Worm (Caenorhabditis elegans) whole organism, L1 larva: ENCODE measurements around the gene F32H5.1.

Experiments used
- C04F5.9 ChIP-seq: sonication (generic microtip); optimal IDR thresholded peaks from 2 replicates; lab custom pipeline; 2016; ENCODE audit warnings: missing genetic modification characterization, missing compliant biosample characterization
- C16A3.4 ChIP-seq: fragments of 150-350 bp; optimal IDR thresholded peaks from 2 replicates; lab custom pipeline; 2014; ENCODE audit warnings: missing biosample characterization, missing genetic modification characterization
- C34B4.2 ChIP-seq: sonication (generic microtip); optimal IDR thresholded peaks from 2 replicates; lab custom pipeline; 2017; ENCODE audit warnings: mild to moderate bottlenecking, missing genetic modification characterization, missing compliant biosample characterization
- F16B12.6 ChIP-seq: fragments of 150-350 bp; optimal IDR thresholded peaks from 2 replicates; lab custom pipeline; 2014; ENCODE audit warnings: missing biosample characterization, missing genetic modification characterization
- aha-1 ChIP-seq: fragments of 150-350 bp; optimal IDR thresholded peaks from 2 replicates; lab custom pipeline; 2014; ENCODE audit warnings: missing biosample characterization, missing genetic modification characterization
- ama-1 ChIP-seq: fragments of 150-350 bp; optimal IDR thresholded peaks from 2 replicates; lab custom pipeline; 2014
- ceh-63 ChIP-seq: fragments of 200-800 bp; sonication (Bioruptor generic); optimal IDR thresholded peaks from 2 replicates; lab custom pipeline; 2018; ENCODE audit warnings: mild to moderate bottlenecking, missing genetic modification characterization, missing compliant biosample characterization
- ceh-82 ChIP-seq, 3 experiments: fragments of 150-350 bp in 1 of 3; sonication (generic microtip) in 2 of 3; optimal IDR thresholded peaks; 2 replicates each; lab custom pipeline; 2014 to 2017; ENCODE audit warnings: missing biosample characterization in 3 of 3, missing genetic modification characterization in 3 of 3
- ceh-88 ChIP-seq: fragments of 200-800 bp; sonication (Bioruptor generic); IDR thresholded peaks from 2 replicates; pipeline ENCODE4 v1.3.6; 2022; ENCODE audit warnings: missing genetic modification characterization, missing compliant biosample characterization
- ceh-90 ChIP-seq: sonication (generic microtip); optimal IDR thresholded peaks from 2 replicates; lab custom pipeline; 2016; ENCODE audit warnings: missing genetic modification characterization, missing compliant biosample characterization
- ces-1 ChIP-seq: fragments of 150-350 bp; optimal IDR thresholded peaks from 2 replicates; lab custom pipeline; 2014; ENCODE audit warnings: missing biosample characterization, missing genetic modification reagents, missing genetic modification characterization
- dpl-1 ChIP-seq, 3 experiments: fragments of 150-350 bp in 2 of 3; sonication (generic microtip) in 1 of 3; optimal IDR thresholded peaks; 2 replicates each; lab custom pipeline; 2014 to 2017; ENCODE audit warnings: missing biosample characterization in 3 of 3, missing genetic modification characterization in 3 of 3, missing genetic modification reagents in 3 of 3
- efl-1 ChIP-seq, 4 experiments: fragments of 150-350 bp; optimal IDR thresholded peaks in 3 of 4; peaks in 1 of 4; 1 replicate in 1 of 4; 2 replicates in 3 of 4; lab custom pipeline; 2014; ENCODE audit warnings: missing biosample characterization in 2 of 4, missing genetic modification characterization in 2 of 4, missing genetic modification reagents in 2 of 4
- efl-3 ChIP-seq: fragments of 200-800 bp; sonication (Bioruptor generic); optimal IDR thresholded peaks from 2 replicates; lab custom pipeline; 2018; ENCODE audit warnings: mild to moderate bottlenecking, missing genetic modification characterization, missing compliant biosample characterization
- egl-13 ChIP-seq: sonication (generic microtip); optimal IDR thresholded peaks from 2 replicates; lab custom pipeline; 2016; ENCODE audit warnings: missing genotype, missing genetic modification reagents, missing genetic modification characterization, missing compliant biosample characterization
- elt-2 ChIP-seq: sonication (generic microtip); optimal IDR thresholded peaks from 2 replicates; lab custom pipeline; 2016; ENCODE audit warnings: missing genetic modification characterization, mild to moderate bottlenecking, inconsistent platforms, missing compliant biosample characterization, missing genetic modification reagents
- fkh-10 ChIP-seq: sonication (generic microtip); optimal IDR thresholded peaks from 2 replicates; lab custom pipeline; 2017; ENCODE audit warnings: missing biosample characterization, missing genetic modification reagents, missing genetic modification characterization
- fkh-8 ChIP-seq: sonication (generic microtip); optimal IDR thresholded peaks from 2 replicates; lab custom pipeline; 2016; ENCODE audit warnings: mild to moderate bottlenecking, missing genetic modification characterization, missing compliant biosample characterization
- grh-1 ChIP-seq: fragments of 200-800 bp; sonication (Bioruptor generic); IDR thresholded peaks from 2 replicates; pipeline ENCODE4 v1.3.6; 2022; ENCODE audit warnings: missing genetic modification reagents, missing genetic modification characterization, missing compliant biosample characterization
- hlh-17 ChIP-seq: fragments of 200-800 bp; sonication (Bioruptor generic); optimal IDR thresholded peaks from 2 replicates; lab custom pipeline; 2018; ENCODE audit warnings: missing genetic modification characterization, mild to moderate bottlenecking, missing compliant biosample characterization, moderate library complexity, borderline replicate concordance
- hlh-4 ChIP-seq: sonication (generic microtip); optimal IDR thresholded peaks from 2 replicates; lab custom pipeline; 2016; ENCODE audit warnings: mild to moderate bottlenecking, missing genetic modification characterization, missing compliant biosample characterization
- hpl-2 ChIP-seq: fragments of 150-350 bp; optimal IDR thresholded peaks from 2 replicates; lab custom pipeline; 2014; ENCODE audit warnings: missing biosample characterization, missing genetic modification reagents, missing genetic modification characterization
- isw-1 ChIP-seq: fragments of 200-800 bp; sonication (Bioruptor generic); IDR thresholded peaks from 2 replicates; pipeline ENCODE4 v1.3.6; 2022; ENCODE audit warnings: missing genetic modification characterization, missing compliant biosample characterization
- jun-1 ChIP-seq: fragments of 150-350 bp; optimal IDR thresholded peaks from 2 replicates; lab custom pipeline; 2014; ENCODE audit warnings: missing biosample characterization, missing genetic modification reagents, missing genetic modification characterization
- lin-15B ChIP-seq: fragments of 150-350 bp; sonication (generic microtip); optimal IDR thresholded peaks from 3 replicates; lab custom pipeline; 2014; ENCODE audit warnings: missing biosample characterization, missing genetic modification characterization
- lin-39 ChIP-seq: fragments of 150-350 bp; optimal IDR thresholded peaks from 2 replicates; lab custom pipeline; 2014; ENCODE audit warnings: missing biosample characterization, missing genetic modification reagents, missing genetic modification characterization
- lir-3 ChIP-seq: sonication (generic microtip); optimal IDR thresholded peaks from 2 replicates; lab custom pipeline; 2016; ENCODE audit warnings: mild to moderate bottlenecking, missing genetic modification characterization, moderate library complexity, missing compliant biosample characterization; ENCODE audit not compliant: poor library complexity
- lsy-2 ChIP-seq, 2 experiments: fragments of 150-350 bp; optimal IDR thresholded peaks; 2 replicates each; lab custom pipeline; 2014; ENCODE audit warnings: missing biosample characterization in 2 of 2, missing genetic modification characterization in 2 of 2
- mab-9 ChIP-seq: fragments of 200-800 bp; sonication (Bioruptor generic); IDR thresholded peaks from 2 replicates; pipeline ENCODE4 v1.3.6; 2022; ENCODE audit warnings: missing genetic modification reagents, missing genetic modification characterization, missing compliant biosample characterization
- mdl-1 ChIP-seq, 2 experiments: fragments of 150-350 bp; optimal IDR thresholded peaks; 2 replicates each; lab custom pipeline; 2014 to 2017; ENCODE audit warnings: missing biosample characterization in 2 of 2, missing genetic modification characterization in 2 of 2, inconsistent platforms in 1 of 2
- nhr-11 ChIP-seq: fragments of 150-350 bp; optimal IDR thresholded peaks from 2 replicates; lab custom pipeline; 2014; ENCODE audit warnings: missing biosample characterization, missing genetic modification characterization
- nhr-76 ChIP-seq: sonication (generic microtip); optimal IDR thresholded peaks from 2 replicates; lab custom pipeline; 2017; ENCODE audit warnings: missing biosample characterization, missing genetic modification characterization
- nhr-77 ChIP-seq: fragments of 150-350 bp; optimal IDR thresholded peaks from 2 replicates; lab custom pipeline; 2014; ENCODE audit warnings: missing biosample characterization, missing genetic modification characterization
- nhr-84 ChIP-seq: sonication (generic microtip); optimal IDR thresholded peaks from 2 replicates; lab custom pipeline; 2017; ENCODE audit warnings: missing biosample characterization, missing genetic modification characterization
- nhr-85 ChIP-seq: sonication (generic microtip); peaks from one replicate; lab custom pipeline; 2016; ENCODE audit warnings: missing genetic modification characterization, inconsistent platforms, missing compliant biosample characterization
- nhr-90 ChIP-seq: sonication (generic microtip); optimal IDR thresholded peaks from 2 replicates; lab custom pipeline; 2016; ENCODE audit warnings: mild to moderate bottlenecking, missing genetic modification characterization, missing compliant biosample characterization; ENCODE audit not compliant: poor library complexity
- pag-3 ChIP-seq: sonication (generic microtip); optimal IDR thresholded peaks from 2 replicates; lab custom pipeline; 2017; ENCODE audit warnings: missing genetic modification characterization, mild to moderate bottlenecking, missing compliant biosample characterization, antibody characterized with exemption, borderline replicate concordance; ENCODE audit not compliant: insufficient read depth
- pax-3 ChIP-seq: fragments of 200-800 bp; sonication (Bioruptor generic); optimal IDR thresholded peaks from 2 replicates; lab custom pipeline; 2018; ENCODE audit warnings: mild to moderate bottlenecking, missing genetic modification characterization, moderate library complexity, missing compliant biosample characterization
- pqm-1 ChIP-seq: sonication (generic microtip); optimal IDR thresholded peaks from 3 replicates; lab custom pipeline; 2017; ENCODE audit warnings: missing biosample characterization, missing genetic modification characterization
- rnt-1 ChIP-seq: sonication (generic microtip); optimal IDR thresholded peaks from 2 replicates; lab custom pipeline; 2016; ENCODE audit warnings: mild to moderate bottlenecking, missing genetic modification characterization, moderate library complexity, missing compliant biosample characterization
- sptf-1 ChIP-seq: fragments of 150-350 bp; optimal IDR thresholded peaks from 2 replicates; lab custom pipeline; 2014; ENCODE audit warnings: missing biosample characterization, missing genetic modification characterization
- sup-37 ChIP-seq: fragments of 200-800 bp; sonication (Bioruptor generic); optimal IDR thresholded peaks from 2 replicates; lab custom pipeline; 2018; ENCODE audit warnings: mild to moderate bottlenecking, missing genetic modification characterization, missing compliant biosample characterization
- tbx-2 ChIP-seq: sonication (generic microtip); optimal IDR thresholded peaks from 2 replicates; lab custom pipeline; 2016; ENCODE audit warnings: missing genetic modification characterization, missing compliant biosample characterization
- tlp-1 ChIP-seq: fragments of 150-350 bp; optimal IDR thresholded peaks from 2 replicates; lab custom pipeline; 2014; ENCODE audit warnings: missing biosample characterization, missing genetic modification characterization
- unc-130 ChIP-seq: fragments of 150-350 bp; optimal IDR thresholded peaks from 2 replicates; lab custom pipeline; 2017; ENCODE audit warnings: missing biosample characterization, missing genetic modification characterization, inconsistent platforms
- unc-62 ChIP-seq: fragments of 150-350 bp; optimal IDR thresholded peaks from 2 replicates; lab custom pipeline; 2014; ENCODE audit warnings: missing biosample characterization, missing genetic modification reagents, missing genetic modification characterization
- unc-98 ChIP-seq: fragments of 200-800 bp; sonication (Bioruptor generic); IDR thresholded peaks from 2 replicates; pipeline ENCODE4 v1.3.6; 2022; ENCODE audit warnings: missing genetic modification characterization, missing compliant biosample characterization
- vab-15 ChIP-seq: sonication (generic microtip); optimal IDR thresholded peaks from 2 replicates; lab custom pipeline; 2017; ENCODE audit warnings: missing genotype, mild to moderate bottlenecking, missing genetic modification characterization, missing compliant biosample characterization
- ztf-11 ChIP-seq, 2 experiments: sonication (generic microtip); optimal IDR thresholded peaks; 2 replicates each; lab custom pipeline; 2016 to 2017; ENCODE audit warnings: missing genetic modification characterization in 2 of 2, missing biosample characterization in 1 of 2, missing compliant biosample characterization in 1 of 2

F32H5.1 gene

DNA sequence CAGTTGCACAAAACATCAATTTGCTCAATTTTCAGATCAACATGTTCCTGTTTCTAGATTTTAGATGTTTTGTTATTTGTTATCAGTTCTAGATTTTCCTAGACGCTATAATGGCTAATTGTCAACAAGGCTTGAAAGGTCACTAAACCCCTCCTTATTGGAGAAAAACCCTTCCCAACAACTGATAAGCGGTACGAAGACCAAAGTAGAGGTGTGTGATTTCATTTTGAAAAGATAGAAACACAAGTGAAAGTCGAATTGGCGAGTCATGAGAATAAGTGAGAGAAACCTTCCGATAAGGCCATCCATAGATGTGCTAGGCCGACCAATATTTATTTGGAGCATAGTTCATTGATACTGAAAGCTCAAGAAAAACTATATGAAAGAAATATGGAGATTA lies 15.8 kb upstream of the F32H5.1 start (continued):
- no peak for TF ChIP-seq unc-130 (tag; lab: Kevin White, UChicago)
- no peak for TF ChIP-seq nhr-77
- peak; percentile 55 for TF ChIP-seq pqm-1 (tag; lab: Kevin White, UChicago)
- no peak for TF ChIP-seq F16B12.6

DNA sequence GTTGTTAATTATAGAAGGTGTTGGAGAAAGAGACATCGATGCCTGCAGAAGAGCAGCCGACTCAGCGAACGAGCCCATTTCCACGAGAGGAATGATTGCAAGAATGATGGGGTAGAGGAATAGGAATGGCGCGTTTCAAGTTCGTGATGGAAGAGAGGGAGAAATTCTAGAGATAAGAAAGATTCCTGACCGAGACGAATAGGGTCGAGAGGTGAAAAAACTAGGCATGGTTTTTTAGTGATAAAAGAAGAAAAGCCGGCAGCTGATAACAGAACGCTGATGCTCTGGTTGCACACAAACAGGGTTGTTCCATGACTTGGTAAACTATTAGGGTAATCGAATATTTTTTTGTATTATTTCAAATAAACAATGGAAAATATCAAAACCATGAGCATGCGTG lies 15.0 kb upstream of the F32H5.1 start:
- TF ChIP-seq rnt-1 (tag; lab: Kevin White, UChicago) = no peak
- TF ChIP-seq elt-2 (tag; lab: Kevin White, UChicago) = peak; percentile 61
- no peak for TF ChIP-seq ceh-63
- TF ChIP-seq mab-9 (GFP tag; lab: Robert Waterston, UW) = no peak
- TF ChIP-seq pag-3 (tag; lab: Kevin White, UChicago) = no peak
- no peak for TF ChIP-seq unc-98 (GFP tag; lab: Robert Waterston, UW)
- TF ChIP-seq lin-39 = no peak
- no peak for TF ChIP-seq jun-1 (tag; lab: Kevin White, UChicago)
- no peak for TF ChIP-seq nhr-11 (tag; lab: Kevin White, UChicago)
- TF ChIP-seq hpl-2 (GFP tag; lab: Kevin White, UChicago) = no peak
- TF ChIP-seq aha-1 (tag; lab: Kevin White, UChicago) = no peak
- TF ChIP-seq nhr-76 (tag; lab: Kevin White, UChicago) = no peak
- TF ChIP-seq lsy-2 (tag; optimal IDR thresholded peaks at IDR 0.05; lab: Kevin White, UChicago) = no peak
- peak; percentile 8 for TF ChIP-seq nhr-90 (tag; lab: Kevin White, UChicago)
- TF ChIP-seq sup-37 (GFP tag; lab: Kevin White, UChicago) = no peak
- no peak for TF ChIP-seq tbx-2 (tag; lab: Kevin White, UChicago)
- TF ChIP-seq nhr-84 (tag; lab: Kevin White, UChicago) = no peak
- no peak for TF ChIP-seq mdl-1 (tag; optimal IDR thresholded peaks at IDR 0.05; lab: Kevin White, UChicago)
- no peak for TF ChIP-seq fkh-8 (tag; lab: Kevin White, UChicago)
- no peak for TF ChIP-seq lir-3 (tag; lab: Kevin White, UChicago)
- TF ChIP-seq ces-1 (GFP tag; lab: Kevin White, UChicago) = no peak
- TF ChIP-seq pax-3 (tag; lab: Kevin White, UChicago) = peak; percentile 32
- no peak for TF ChIP-seq ceh-82 (tag; optimal IDR thresholded peaks at IDR 0.05; lab: Kevin White, UChicago)
- TF ChIP-seq tlp-1 (tag; lab: Kevin White, UChicago) = no peak
- TF ChIP-seq vab-15 (tag; lab: Kevin White, UChicago) = no peak
- TF ChIP-seq efl-1 (optimal IDR thresholded peaks at IDR 0.05; lab: Kevin White, UChicago) = no peak
- TF ChIP-seq efl-1 (GFP tag; optimal IDR thresholded peaks at IDR 0.05 in 1 of 2; lab: Kevin White, UChicago) = peak in 1 of 2 experiments; percentile 91
- no peak for TF ChIP-seq dpl-1 (GFP tag; optimal IDR thresholded peaks at IDR 0.05; lab: Kevin White, UChicago)

ce11 chrV:13371336-13371735 lies 13.5 kb upstream of the F32H5.1 start:
- TF ChIP-seq hlh-4 (tag; lab: Kevin White, UChicago) (no peak), grh-1 (GFP tag; lab: Robert Waterston, UW) (peak; percentile 100), C16A3.4 (tag; lab: Kevin White, UChicago) (peak; percentile 62), unc-62 (GFP tag; lab: Kevin White, UChicago) (no peak), nhr-85 (tag; lab: Kevin White, UChicago) (peak; percentile 100), elt-2 (tag; lab: Kevin White, UChicago) (no peak), ceh-88 (no peak), efl-3 (peak; percentile 13), ceh-82 (tag; optimal IDR thresholded peaks at IDR 0.05; lab: Kevin White, UChicago) (peak in 2 of 3 experiments; percentile 24 to 26), ztf-11 (tag; optimal IDR thresholded peaks at IDR 0.05; lab: Kevin White, UChicago) (no peak), hpl-2 (GFP tag; lab: Kevin White, UChicago) (peak; percentile 10), nhr-77 (peak; percentile 42), C34B4.2 (tag; lab: Kevin White, UChicago) (no peak), isw-1 (GFP tag; lab: Robert Waterston, UW) (no peak), C04F5.9 (tag; lab: Kevin White, UChicago) (peak; percentile 2), ceh-90 (tag; lab: Kevin White, UChicago) (no peak), hlh-17 (no peak), ama-1 (lab: Kevin White, UChicago) (no peak), lin-15B (no peak), fkh-10 (GFP tag; lab: Kevin White, UChicago) (no peak), lir-3 (tag; lab: Kevin White, UChicago) (peak; percentile 26), aha-1 (tag; lab: Kevin White, UChicago) (no peak), sptf-1 (tag; lab: Kevin White, UChicago) (no peak), egl-13 (tag; lab: Kevin White, UChicago) (no peak)
